Fruit fly (Drosophila melanogaster): Measurements from ENCODE around the gene CG17270.

DNA sequence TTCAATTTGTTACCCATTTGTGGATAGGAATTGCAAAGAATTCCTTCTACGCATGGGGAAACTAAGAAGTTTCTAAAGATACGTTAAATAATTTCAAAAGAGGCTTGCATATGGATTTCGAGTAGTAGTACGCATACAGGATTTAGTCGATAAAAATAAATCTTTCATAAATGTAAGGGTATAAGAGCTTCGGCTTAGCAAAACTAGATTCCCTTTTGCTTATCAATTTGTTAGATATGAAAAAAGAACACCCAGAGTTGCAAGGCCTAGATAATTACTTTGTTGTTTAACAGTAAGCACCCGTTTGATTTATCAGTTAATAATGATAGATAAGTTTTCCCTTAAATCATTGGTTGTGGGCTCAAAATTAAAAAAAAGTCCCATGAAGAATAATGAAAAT lies 26.8 kb upstream of the CG17270 start:
- TF ChIP-seq jim (GFP tag; optimal IDR thresholded peaks at IDR 0.05) (no peak), psq (GFP tag; optimal IDR thresholded peaks at IDR 0.05) (no peak), GATAd (GFP tag; optimal IDR thresholded peaks at IDR 0.05) (no peak), CG32264 (GFP tag; optimal IDR thresholded peaks at IDR 0.05) (no peak), pan (optimal IDR thresholded peaks at IDR 0.05) (no peak), woc (GFP tag; optimal IDR thresholded peaks at IDR 0.05) (no peak)

All from whole organism, wandering third instar larva.